Worm (Caenorhabditis elegans) whole organism, dauer: ENCODE measurements around the gene C46A5.4.

Experiments used
- unc-62 ChIP-seq: sonication (generic microtip); optimal IDR thresholded peaks from 2 replicates; lab custom pipeline; 2017; ENCODE audit warnings: missing biosample characterization, missing genetic modification reagents, missing genetic modification characterization

Gene C46A5.4

DNA sequence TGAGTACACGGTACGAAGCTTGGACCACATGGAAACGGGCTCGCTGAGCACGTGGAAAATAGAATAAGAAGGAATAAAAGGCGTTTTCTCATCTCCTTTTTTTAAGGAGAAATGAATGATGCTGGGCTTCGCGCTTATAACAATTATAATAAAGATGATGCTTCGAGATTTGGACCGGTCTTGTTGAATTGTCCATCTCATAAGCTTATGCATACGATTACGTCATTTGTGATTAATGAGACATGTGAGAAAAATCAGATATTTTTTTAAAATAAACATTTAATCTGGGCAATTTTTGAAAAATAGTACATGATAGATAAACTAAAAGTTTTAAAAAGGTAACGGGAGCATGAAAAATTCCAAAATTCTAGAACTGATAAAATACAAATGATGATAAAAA is at the start of gene C46A5.4:
TSS of gene C46A5.4 (minus strand) at position 101 of the 400 bp plus-strand sequence.
- no peak for TF ChIP-seq unc-62

DNA sequence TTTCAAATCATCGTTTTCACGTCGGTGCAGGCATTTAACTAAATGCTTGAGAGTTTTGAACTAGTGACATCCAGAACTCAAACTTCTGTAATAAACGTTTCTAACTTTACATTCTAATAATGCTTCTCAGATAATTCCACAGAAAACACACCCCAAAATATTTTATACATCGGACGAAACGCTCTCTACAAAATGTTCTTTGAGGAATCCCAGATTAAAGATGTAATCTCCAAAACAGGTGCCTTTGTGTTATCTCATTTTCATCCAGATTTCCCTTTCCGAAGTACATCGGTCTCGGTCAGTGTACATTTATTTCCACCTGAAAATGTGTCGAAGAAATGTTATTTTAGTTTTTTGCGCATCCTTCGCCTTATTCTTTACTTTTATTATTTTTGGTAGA is 47.6 kb upstream of the C46A5.4 start, which contains the start of gene C33H5.2:
TSS of gene C33H5.2 (plus strand) at position 301 of the 400 bp plus-strand sequence.
- TF ChIP-seq unc-62: no peak

DNA sequence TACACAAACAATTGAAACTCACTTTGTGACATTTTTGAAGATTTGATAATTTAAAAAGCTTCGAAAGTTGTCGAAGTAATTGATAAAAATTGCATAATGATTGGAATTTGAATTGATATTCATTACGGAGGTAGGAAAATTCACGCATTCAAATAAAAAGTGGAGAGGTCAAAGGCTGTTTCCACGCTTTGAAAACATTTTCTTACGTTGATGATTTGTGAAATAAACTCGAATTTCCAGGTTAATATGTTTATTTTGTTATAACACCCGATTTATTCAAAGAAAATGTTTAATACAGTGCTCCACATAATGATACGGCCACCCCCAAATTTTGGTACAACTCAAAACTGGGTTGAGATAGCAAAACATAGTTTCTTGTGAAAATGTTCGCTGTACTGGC is 46.1 kb upstream of the C46A5.4 start, which contains the start of gene C33H5.16:
TSS of gene C33H5.16 (minus strand) at position 101 of the 400 bp plus-strand sequence.
- no peak for TF ChIP-seq unc-62

DNA sequence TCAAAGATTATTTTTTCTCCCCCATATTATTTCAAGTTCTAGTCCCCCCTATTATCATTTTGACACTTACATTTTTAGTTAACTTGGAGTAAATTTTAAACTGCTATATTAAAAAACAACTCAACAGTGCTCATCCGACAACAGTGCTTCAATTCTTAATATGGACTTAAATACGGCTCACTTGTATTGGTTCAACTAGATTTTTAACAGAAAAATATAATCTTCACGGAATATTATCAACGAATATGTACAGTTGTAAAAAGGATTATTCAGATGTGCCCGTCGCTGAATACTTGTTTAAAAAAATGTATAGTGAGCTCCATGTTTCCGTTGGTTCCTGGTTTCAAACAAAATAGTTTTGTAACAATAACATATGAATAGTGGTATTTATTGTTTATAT is 43.2 kb upstream of the C46A5.4 start:
- no peak for TF ChIP-seq unc-62

DNA sequence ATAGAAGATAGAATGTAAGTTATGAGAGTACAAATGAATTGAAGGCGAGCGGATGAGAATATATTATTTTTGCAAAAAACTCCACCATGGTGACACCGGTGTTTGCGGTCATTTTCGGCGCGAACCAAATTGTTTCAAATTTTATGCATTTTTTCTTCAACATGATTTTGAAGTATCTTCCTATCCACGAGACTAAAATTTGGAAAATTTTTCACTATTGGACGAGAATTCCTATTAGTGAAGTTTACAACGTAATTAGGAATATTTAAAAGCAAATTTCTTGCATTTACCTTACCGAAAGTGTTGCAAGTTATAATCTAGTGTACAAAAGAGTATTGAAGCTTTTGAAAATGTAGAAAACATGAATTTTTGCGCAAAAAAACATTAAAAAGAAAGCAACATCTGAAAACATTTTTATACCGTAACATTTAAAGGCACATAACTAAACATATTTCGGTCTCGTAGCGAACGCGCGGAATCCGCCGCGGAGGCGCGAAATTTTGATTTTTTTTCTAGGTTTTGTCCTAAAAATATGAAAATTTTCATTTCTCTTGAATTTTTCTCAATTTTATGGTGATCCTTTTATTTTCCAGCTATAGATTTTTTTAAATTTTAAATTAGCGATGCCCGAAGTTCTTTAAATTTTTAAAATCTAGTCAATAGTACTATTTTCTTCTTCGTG is 39.4 kb upstream of the C46A5.4 start, which contains the start of gene sgo-1:
TSS of gene sgo-1 (minus strand) at position 51 of the 682 bp plus-strand sequence.
- no peak for TF ChIP-seq unc-62

DNA sequence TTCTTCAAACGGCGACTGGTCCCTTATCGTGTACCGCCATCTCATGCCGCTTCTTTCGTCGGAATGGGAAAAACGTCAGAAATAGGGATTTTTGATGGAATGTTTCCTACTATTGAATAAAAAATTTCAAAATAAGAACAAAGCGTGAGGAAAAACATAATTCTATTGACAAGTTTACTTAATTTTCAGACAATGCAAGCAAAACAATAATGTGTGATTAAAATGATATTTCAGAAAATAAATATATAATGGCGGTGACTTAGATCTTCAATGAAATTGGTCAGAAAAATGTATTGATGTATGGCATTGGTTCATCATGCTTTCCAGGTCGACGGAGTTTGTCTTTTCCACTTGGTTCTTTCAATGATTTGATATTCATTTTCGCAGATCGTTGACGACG is 37.6 kb upstream of the C46A5.4 start, which contains the start of gene ntp-1:
TSS of gene ntp-1 (minus strand) at position 101 of the 400 bp plus-strand sequence.
- no peak for TF ChIP-seq unc-62

DNA sequence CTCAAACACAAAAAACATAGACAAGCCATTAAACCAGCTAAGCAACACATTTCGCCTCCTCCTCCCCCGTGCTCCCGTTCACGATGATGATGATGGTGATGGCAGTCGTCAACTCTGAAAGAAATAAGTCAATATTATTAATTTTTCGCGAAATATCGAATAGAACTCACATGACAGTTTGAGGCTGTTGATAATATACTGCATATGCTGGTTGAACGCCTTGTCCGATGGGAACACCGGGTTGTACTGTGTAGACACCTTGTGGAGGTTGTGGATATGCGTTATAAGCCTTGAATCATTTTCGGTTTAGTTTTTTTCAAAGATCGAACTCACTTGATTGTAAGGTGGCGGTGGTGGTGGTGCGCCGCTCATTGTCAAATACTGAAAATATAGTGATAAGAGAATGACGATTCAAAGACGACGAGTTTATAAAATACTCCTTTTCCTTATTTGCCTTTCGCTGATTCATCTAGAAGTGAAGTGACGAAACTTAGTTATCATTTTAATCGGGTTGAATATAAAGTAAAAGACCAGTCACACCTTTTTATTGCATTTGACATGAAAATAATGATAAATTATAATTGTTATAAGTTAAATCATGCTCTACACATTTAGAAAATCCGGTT is 34.8 kb upstream of the C46A5.4 start, which contains the start of gene C33H5.13:
TSS of gene C33H5.13 (minus strand) at position 443 of the 626 bp plus-strand sequence.
- no peak for TF ChIP-seq unc-62

DNA sequence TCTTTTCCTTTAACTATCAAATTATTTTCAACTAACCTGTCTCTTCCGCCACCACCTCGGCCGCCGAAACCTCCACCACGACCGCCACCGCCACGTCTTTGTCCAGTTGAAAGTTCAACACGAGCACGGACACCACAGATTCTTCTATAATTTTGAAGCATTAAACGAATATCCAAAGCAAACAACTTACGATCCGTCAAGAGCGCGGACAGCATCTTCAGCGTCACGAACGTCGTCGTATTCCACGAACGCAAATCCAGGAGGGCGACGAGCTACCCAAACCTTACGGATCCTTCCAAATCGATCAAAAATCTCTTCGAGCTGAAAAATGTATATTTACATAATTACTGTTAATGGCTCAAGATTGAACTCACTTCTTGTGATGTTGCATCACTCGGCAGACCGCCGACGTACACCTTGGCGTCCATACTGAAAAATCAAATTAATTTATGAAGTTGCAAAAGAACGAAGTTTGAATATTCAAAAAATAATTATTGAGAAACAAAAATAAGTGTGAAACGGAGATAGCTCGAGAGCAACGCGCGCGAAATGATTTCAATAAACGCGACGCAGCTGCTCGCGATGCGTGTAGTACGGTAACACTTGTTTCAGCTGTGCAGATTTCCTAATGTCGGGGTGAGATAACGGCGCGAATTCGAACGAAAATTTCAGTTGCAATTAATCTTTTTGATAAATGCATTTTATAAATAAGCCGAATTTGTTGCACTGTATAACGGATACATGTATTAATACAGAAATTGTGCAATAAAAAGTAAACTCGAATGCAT is 33.9 kb upstream of the C46A5.4 start, which contains the start of gene rsp-6:
TSS of gene rsp-6 (minus strand) at position 429 of the 788 bp plus-strand sequence.
- no peak for TF ChIP-seq unc-62

DNA sequence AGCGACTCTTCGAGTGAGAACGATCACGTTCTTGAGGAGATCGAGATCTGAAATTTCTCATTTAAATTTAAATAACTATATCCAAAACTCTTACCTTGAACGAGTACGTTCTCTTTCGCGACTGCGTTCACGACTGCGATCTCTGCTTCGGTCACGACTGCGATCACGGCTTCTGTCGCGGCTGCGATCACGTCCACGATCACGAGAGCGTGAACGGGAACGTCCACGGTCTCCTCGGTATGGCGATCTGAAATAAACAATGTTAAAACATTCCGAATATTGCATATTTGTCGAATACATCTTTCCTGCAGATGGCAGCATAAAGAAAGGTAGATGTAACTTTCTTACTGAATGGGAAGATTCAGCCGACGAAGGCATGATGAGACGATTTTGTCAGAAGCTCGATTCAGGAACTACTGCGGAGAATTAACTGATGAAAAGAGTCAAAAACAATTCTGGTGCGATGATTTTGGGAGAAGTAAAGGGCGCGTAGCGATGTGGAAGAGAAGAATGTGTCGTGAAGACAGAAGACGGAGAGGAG is 33.1 kb upstream of the C46A5.4 start:
- no peak for TF ChIP-seq unc-62

DNA sequence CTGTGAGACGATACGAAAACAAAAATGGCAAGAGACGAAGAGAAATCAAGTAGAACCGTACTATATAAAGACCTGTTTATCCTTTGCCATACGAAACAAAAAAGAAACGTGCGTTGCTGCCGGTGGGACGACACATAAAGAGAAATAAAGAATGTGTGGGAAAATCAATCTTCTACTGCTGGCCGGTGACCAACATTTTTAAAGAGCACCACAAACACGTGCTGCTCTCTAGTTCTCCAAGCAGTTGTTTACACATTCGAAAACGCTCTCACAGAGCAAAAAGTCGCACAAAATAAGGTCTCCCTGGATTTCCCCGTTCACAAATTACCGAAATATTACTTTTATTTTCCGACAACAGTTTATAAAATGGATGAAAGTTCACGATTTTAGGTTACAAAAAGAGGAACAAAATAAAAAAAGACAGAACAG is 32.4 kb upstream of the C46A5.4 start, which contains the start of gene imp-3:
TSS of gene imp-3 (minus strand) at position 93 of the 429 bp plus-strand sequence.
- no peak for TF ChIP-seq unc-62

DNA sequence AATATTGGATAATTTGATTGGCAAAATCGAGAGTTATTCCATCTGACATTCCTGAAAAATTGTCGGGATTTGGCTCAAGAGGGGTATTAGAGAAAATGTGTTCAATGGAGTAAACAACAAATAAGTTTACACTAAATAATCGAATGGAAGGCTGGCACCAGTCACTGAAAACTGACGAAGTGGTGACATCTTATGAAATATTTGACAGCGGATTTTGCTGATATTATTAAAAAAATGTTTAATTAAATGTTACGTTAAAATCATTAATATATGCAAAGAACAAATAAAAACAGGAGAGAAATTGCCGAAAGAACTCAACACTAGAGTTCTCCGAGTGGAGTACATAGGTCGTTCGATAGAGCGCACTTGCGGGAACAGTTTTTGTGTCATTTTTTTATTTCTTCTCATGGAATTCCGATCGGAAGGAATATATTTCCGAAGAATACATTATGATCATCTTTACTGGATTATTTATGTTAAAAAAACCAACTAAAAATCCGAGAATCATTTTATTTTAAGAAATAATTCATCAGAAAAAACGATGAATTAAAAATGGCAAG is 28.4 kb upstream of the C46A5.4 start, which contains the start of gene tag-322:
TSS of gene tag-322 (minus strand) at position 51 of the 560 bp plus-strand sequence.
- TF ChIP-seq unc-62: no peak

DNA sequence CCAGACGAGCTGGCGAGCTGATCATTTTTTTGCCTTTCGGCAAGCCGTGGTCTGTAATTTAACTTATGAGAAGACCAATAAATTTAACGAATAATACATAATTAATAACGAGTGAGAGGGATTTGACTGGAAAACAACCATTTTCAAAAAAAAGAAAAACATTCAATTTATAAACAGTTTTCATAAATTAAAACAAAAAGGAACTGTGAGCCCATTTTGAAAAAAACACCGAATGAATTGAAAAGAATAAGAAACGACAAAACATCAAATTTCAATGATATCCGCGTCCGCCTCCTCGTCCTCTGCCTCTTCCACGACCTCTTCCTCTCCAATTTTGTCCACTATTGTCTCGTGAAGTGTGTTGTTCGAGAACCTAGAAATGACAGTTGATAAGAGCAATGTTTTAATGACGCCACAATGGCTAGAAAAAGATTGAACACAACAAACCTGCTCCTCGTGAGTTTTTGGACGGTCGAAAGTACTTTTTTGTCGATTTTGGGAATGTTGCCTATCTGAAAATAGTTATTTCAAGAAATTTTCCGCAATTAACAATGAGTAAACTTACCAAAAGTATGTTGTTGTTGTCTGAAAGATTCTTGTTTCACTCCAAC is 26.8 kb upstream of the C46A5.4 start, which contains the start of gene tag-321:
TSS of gene tag-321 (minus strand) at position 51 of the 611 bp plus-strand sequence.
- no peak for TF ChIP-seq unc-62

DNA sequence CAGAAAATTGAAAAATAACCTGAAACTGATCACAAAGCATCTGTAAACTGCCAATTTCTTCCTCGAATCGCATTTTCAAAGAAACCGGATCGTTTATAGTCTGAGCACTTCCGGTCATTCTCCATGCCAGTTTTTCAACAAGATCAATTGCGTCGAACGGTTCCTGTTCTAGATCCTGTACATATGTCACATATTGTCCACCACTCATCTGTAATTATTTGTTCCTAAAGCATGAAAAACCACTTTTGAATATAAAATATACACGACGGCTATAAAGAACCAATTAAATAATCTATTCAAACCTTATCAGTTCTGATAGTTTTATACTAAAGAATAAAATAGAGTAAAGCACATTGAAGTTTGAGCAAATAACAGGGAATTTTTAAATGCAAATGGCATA is 25.1 kb upstream of the C46A5.4 start, which contains the start of gene sec-10:
TSS of gene sec-10 (minus strand) at position 208 of the 400 bp plus-strand sequence.
- no peak for TF ChIP-seq unc-62

DNA sequence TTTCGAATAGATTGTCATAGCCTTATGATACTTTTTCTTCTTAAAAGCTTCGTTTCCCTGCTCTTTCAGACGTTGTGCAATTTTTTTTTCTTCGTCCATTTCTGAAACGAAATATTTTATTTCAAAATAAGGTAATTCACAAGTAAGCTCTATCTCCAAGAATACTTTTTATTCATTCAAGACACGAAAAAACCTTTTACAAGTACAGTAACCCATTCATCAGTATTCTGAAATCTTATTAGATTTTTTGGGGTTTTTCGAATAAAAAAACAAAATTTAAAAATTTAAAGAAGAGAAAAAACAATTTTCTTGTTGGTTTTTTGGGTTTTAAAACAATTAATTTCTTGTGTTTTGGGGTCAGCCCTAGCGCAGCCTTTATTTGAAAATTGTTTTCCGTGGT is 21.7 kb upstream of the C46A5.4 start, which contains the start of gene rpap-3:
TSS of gene rpap-3 (minus strand) at position 101 of the 400 bp plus-strand sequence.
- TF ChIP-seq unc-62: no peak

DNA sequence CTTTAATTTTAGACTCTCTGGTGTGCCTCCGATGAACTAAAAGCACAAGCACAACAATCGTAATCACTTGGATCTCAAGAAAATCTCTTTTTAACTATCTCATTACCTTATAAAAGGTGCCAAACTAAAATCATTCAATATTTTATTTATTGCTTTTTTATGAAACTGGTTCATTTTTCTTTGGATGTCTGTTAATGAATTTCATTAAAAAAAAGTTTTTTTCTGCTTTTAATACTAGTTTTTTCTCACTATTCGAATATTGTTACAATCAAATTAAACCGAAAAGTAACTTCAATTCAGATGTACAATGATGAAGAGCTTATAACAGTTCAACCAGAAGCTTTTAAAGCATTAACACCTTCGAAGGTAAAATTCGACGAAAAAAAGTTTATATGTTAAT is 18.6 kb upstream of the C46A5.4 start, which contains the start of gene swd-2.1:
TSS of gene swd-2.1 (plus strand) at position 301 of the 400 bp plus-strand sequence.
- TF ChIP-seq unc-62: no peak
